Fruit fly (Drosophila melanogaster) Kc167 (cell line): ENCODE measurements around the gene Idh3b.

Source experiments
- h ChIP-seq: fragments of >200 bp; optimal IDR thresholded peaks from 3 replicates; lab custom pipeline; 2018; ENCODE audit warnings: missing external identifiers
- insv ChIP-seq: fragments of >200 bp; optimal IDR thresholded peaks from 3 replicates; lab custom pipeline; 2018; ENCODE audit warnings: missing external identifiers
- psq ChIP-seq: fragments of >200 bp; optimal IDR thresholded peaks from 2 replicates; lab custom pipeline; 2017; ENCODE audit warnings: missing external identifiers

DNA sequence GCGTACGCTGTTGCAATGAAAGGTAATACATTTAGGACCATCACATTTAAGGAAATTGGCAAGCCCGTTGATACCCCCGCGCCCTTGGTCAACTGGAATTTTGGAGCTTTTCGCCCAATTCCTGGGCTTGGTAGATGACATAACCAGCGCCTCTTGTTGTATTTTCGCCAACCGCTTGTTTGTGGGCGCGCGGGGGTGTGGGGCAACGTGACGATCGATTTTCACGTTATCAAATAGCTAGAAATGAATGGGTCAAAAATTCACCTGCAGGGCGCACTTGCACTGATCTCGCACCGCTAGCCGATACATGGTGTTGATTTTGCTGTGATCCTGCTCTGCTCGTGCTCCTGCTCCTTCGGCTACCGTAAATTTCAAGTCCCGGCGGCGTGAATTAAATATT is 3.4 kb upstream of the Idh3b start:
- no peak for TF ChIP-seq insv
- TF ChIP-seq h (lab: Kevin White, UChicago) = no peak
- no peak for TF ChIP-seq psq
